Worm (Caenorhabditis elegans): ENCODE results near the gene Y7A9D.1.

Gene Y7A9D.1

DNA sequence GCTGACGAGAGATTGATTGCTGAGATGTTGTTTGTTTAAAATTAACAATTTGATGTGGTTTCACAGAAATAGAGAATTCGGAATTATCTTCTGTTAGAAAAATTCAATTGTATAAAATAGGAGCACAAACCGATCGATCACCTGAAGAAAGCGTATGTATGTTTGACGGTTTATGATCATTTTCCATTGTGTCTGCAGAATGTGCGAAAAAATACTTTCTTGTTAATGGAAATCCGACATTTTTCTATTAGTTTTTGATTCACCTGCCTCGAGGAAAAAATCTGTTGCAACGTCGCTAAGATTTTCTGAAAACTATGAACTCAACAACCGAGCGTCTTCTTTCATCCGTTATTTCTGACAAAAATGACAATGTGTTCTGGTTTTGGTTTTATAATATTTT lies 45.3 kb downstream of the Y7A9D.1 start, which contains the start of gene C35D6.13:
Gene C35D6.13 (plus strand): TSS at position 301 of the 400 bp plus-strand sequence.
- no peak for TF ChIP-seq him-1 (tag; optimal IDR thresholded peaks at IDR 0.05)
- no peak for TF ChIP-seq dao-5 (tag; optimal IDR thresholded peaks at IDR 0.05)
- no peak for TF ChIP-seq W03F9.2 (tag; optimal IDR thresholded peaks at IDR 0.05)

DNA sequence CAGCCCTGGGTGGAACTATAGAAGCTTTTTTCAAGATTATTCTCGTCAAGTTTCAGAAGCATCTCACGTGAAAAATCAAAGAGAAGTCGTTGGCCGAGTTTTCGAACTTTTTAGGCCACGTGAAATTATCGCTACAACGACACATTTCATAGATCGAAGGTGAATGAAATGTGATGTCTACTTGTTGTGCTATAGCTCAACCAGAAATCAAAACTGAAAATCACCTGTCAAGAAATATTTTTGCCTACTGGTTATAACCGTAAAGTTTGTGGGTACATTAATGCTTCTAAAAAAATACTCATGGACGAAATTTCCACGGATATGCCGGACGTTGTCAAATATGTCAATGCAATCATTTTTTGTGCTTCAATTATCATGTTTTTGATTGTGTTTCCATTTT lies 47.0 kb downstream of the Y7A9D.1 start, which contains the start of gene srz-38:
Gene srz-38 (plus strand): TSS at position 301 of the 400 bp plus-strand sequence.
- TF ChIP-seq dao-5 (tag; optimal IDR thresholded peaks at IDR 0.05) (no peak), him-1 (tag; optimal IDR thresholded peaks at IDR 0.05) (no peak), W03F9.2 (tag; optimal IDR thresholded peaks at IDR 0.05) (no peak)

DNA sequence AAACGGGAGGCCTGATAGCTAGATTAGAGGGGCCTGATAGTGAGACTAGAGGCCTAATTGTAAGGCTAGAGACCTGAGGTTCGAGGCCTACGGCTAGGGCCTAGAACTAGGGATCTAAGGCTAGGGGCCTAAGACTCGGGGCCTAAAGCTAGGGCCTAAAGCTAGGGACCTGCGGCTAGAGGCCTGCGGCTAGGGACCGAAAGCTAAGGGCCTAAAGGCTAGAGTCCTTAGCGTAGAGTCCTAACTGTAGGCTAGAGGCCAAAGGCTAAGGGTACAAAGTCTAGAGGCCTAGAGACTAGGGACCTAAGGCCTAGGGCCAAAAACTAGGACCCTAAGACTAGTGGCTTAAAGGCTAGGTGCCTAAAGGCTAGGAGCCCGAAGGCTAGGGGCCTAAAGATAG lies 48.9 kb downstream of the Y7A9D.1 start:
- no peak for TF ChIP-seq dao-5 (tag; optimal IDR thresholded peaks at IDR 0.05)
- TF ChIP-seq him-1 (tag; optimal IDR thresholded peaks at IDR 0.05) = no peak
- no peak for TF ChIP-seq W03F9.2 (tag; optimal IDR thresholded peaks at IDR 0.05)

DNA sequence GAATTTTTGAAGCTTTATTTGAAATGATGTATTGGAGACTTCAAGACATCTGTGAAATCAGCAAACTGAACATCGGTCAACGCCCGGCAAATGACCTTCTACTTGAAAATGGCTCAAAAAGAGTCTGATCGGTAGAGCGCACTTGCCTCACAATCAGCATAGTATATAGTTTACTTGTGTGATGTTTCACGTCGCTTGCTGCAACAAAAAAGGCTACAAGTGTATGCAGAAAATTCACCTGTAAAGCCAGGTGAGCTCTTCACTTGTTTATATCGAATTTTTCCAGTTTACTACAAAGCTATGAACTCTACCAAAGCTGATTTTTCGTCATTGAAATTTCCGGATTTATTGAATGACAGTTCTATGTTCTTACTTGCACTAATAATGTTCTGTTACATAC lies 49.4 kb downstream of the Y7A9D.1 start, which contains the start of gene srz-71:
Gene srz-71 (plus strand): TSS at position 301 of the 400 bp plus-strand sequence.
- no peak for TF ChIP-seq him-1 (tag; optimal IDR thresholded peaks at IDR 0.05)
- TF ChIP-seq dao-5 (tag; optimal IDR thresholded peaks at IDR 0.05) = no peak
- no peak for TF ChIP-seq W03F9.2 (tag; optimal IDR thresholded peaks at IDR 0.05)
